Worm (Caenorhabditis elegans) whole organism, young adult: ENCODE data around the gene C14B1.8.

ENCODE experiments used
- B0035.1 ChIP-seq: sonication (generic microtip); optimal IDR thresholded peaks from 2 replicates; lab custom pipeline; 2016; ENCODE audit warnings: missing genetic modification characterization, mild to moderate bottlenecking, missing compliant biosample characterization, missing genotype, missing genetic modification reagents
- C17E4.6 ChIP-seq: fragments of 200-800 bp; sonication (Bioruptor generic); IDR thresholded peaks from 2 replicates; pipeline ENCODE4 v1.3.6; 2022; ENCODE audit warnings: missing genetic modification reagents, missing genetic modification characterization, missing compliant biosample characterization
- F22D6.2 ChIP-seq: sonication (generic microtip); optimal IDR thresholded peaks from 2 replicates; lab custom pipeline; 2016; ENCODE audit warnings: mild to moderate bottlenecking, missing genetic modification characterization, missing compliant biosample characterization
- F33H1.4 ChIP-seq: fragments of 200-800 bp; sonication (Bioruptor generic); IDR thresholded peaks from 2 replicates; pipeline ENCODE4 v1.3.6; 2022; ENCODE audit warnings: missing genetic modification reagents, missing genetic modification characterization, missing compliant biosample characterization
- F52B5.7 ChIP-seq: sonication (generic microtip); optimal IDR thresholded peaks from 2 replicates; lab custom pipeline; 2016; ENCODE audit warnings: mild to moderate bottlenecking, missing genetic modification characterization, missing compliant biosample characterization
- K11D2.4 ChIP-seq: fragments of 200-800 bp; sonication (Bioruptor generic); IDR thresholded peaks from 2 replicates; pipeline ENCODE4 v1.3.6; 2022; ENCODE audit warnings: missing genetic modification reagents, missing genetic modification characterization, missing compliant biosample characterization
- Y56A3A.18 ChIP-seq: fragments of 200-800 bp; sonication (Bioruptor generic); IDR thresholded peaks from 2 replicates; pipeline ENCODE4 v1.3.6; 2022; ENCODE audit warnings: missing genetic modification reagents, missing genetic modification characterization, missing compliant biosample characterization
- ZK185.1 ChIP-seq: sonication (generic microtip); optimal IDR thresholded peaks from 2 replicates; lab custom pipeline; 2016; ENCODE audit warnings: mild to moderate bottlenecking, missing genetic modification characterization, missing compliant biosample characterization; ENCODE audit not compliant: poor library complexity, severe bottlenecking
- akir-1 ChIP-seq: fragments of 200-800 bp; sonication (Bioruptor generic); optimal IDR thresholded peaks from 2 replicates; lab custom pipeline; 2018; ENCODE audit warnings: mild to moderate bottlenecking, missing genetic modification characterization, moderate library complexity, missing compliant biosample characterization
- ama-1 ChIP-seq, 3 experiments: fragments of 150-350 bp in 1 of 3; sonication (generic microtip) in 2 of 3; optimal IDR thresholded peaks; 2 replicates each; lab custom pipeline; 2014 to 2018; ENCODE audit warnings: missing biosample characterization in 2 of 3, missing genetic modification characterization in 2 of 3, missing genetic modification reagents in 2 of 3
- atf-7 ChIP-seq: sonication (generic microtip); optimal IDR thresholded peaks from 2 replicates; lab custom pipeline; 2017; ENCODE audit warnings: mild to moderate bottlenecking, missing genetic modification characterization, missing compliant biosample characterization
- attf-3 ChIP-seq: fragments of 200-800 bp; sonication (Bioruptor generic); conservative IDR thresholded peaks from 2 replicates; pipeline ENCODE4 v1.3.6; 2022; ENCODE audit warnings: missing genetic modification reagents, missing genetic modification characterization, missing compliant biosample characterization
- bed-2 ChIP-seq: fragments of 200-800 bp; sonication (Bioruptor generic); IDR thresholded peaks from 2 replicates; pipeline ENCODE4 v1.3.6; 2022; ENCODE audit warnings: missing genetic modification reagents, missing genetic modification characterization, missing compliant biosample characterization
- chd-7 ChIP-seq: sonication (generic microtip); optimal IDR thresholded peaks from 2 replicates; lab custom pipeline; 2016; ENCODE audit warnings: mild to moderate bottlenecking, missing genetic modification characterization, moderate library complexity, missing compliant biosample characterization
- die-1 ChIP-seq: sonication (generic microtip); optimal IDR thresholded peaks from 2 replicates; lab custom pipeline; 2016; ENCODE audit warnings: missing genotype, mild to moderate bottlenecking, missing genetic modification characterization, missing compliant biosample characterization
- dpff-1 ChIP-seq: sonication (generic microtip); optimal IDR thresholded peaks from 2 replicates; lab custom pipeline; 2017; ENCODE audit warnings: mild to moderate bottlenecking, missing genetic modification characterization, missing compliant biosample characterization
- dpl-1 ChIP-seq: fragments of 150-350 bp; optimal IDR thresholded peaks from 2 replicates; lab custom pipeline; 2014; ENCODE audit warnings: missing biosample characterization, missing genetic modification reagents, missing genetic modification characterization
- egl-44 ChIP-seq: fragments of 200-800 bp; sonication (Bioruptor generic); IDR thresholded peaks from 2 replicates; pipeline ENCODE4 v1.3.6; 2022; ENCODE audit warnings: missing genetic modification reagents, missing genetic modification characterization, missing compliant biosample characterization
- ekl-4 ChIP-seq: fragments of 200-800 bp; sonication (Bioruptor generic); IDR thresholded peaks from 2 replicates; pipeline ENCODE4 v1.3.6; 2022; ENCODE audit warnings: missing genetic modification reagents, missing genetic modification characterization, missing compliant biosample characterization
- gei-17 ChIP-seq: fragments of 200-800 bp; sonication (Bioruptor generic); optimal IDR thresholded peaks from 2 replicates; lab custom pipeline; 2018; ENCODE audit warnings: mild to moderate bottlenecking, missing genetic modification characterization, missing compliant biosample characterization
- hmg-1.2 ChIP-seq: fragments of 200-800 bp; sonication (Bioruptor generic); IDR thresholded peaks from 2 replicates; pipeline ENCODE4 v1.3.6; 2022; ENCODE audit warnings: missing genetic modification reagents, missing genetic modification characterization, missing compliant biosample characterization
- hmg-20 ChIP-seq: fragments of 200-800 bp; sonication (Bioruptor generic); IDR thresholded peaks from 2 replicates; pipeline ENCODE4 v1.3.6; 2022; ENCODE audit warnings: missing genetic modification reagents, missing genetic modification characterization, missing compliant biosample characterization
- lag-1 ChIP-seq: fragments of 200-800 bp; sonication (Bioruptor generic); IDR thresholded peaks from 2 replicates; pipeline ENCODE4 v1.3.6; 2022; ENCODE audit warnings: missing genetic modification reagents, missing genetic modification characterization, missing compliant biosample characterization
- let-526 ChIP-seq: fragments of 200-800 bp; sonication (Bioruptor generic); IDR thresholded peaks from 2 replicates; pipeline ENCODE4 v1.3.6; 2022; ENCODE audit warnings: missing genetic modification reagents, missing genetic modification characterization, missing compliant biosample characterization
- let-607 ChIP-seq, 2 experiments: fragments of 200-800 bp in 1 of 2; sonication (Bioruptor generic) in 1 of 2; sonication (generic microtip) in 1 of 2; optimal IDR thresholded peaks; 2 replicates each; lab custom pipeline; 2016 to 2018; ENCODE audit warnings: mild to moderate bottlenecking in 2 of 2, missing compliant biosample characterization in 2 of 2, missing genetic modification characterization in 2 of 2, moderate library complexity in 2 of 2, missing genotype in 1 of 2
- lin-26 ChIP-seq: fragments of 200-800 bp; sonication (Bioruptor generic); IDR thresholded peaks from 2 replicates; pipeline ENCODE4 v1.3.6; 2022; ENCODE audit warnings: missing genetic modification reagents, missing genetic modification characterization, missing compliant biosample characterization
- lin-40 ChIP-seq: sonication (generic microtip); optimal IDR thresholded peaks from 2 replicates; lab custom pipeline; 2016; ENCODE audit warnings: missing genetic modification characterization, mild to moderate bottlenecking, missing compliant biosample characterization, missing genotype, missing genetic modification reagents
- lin-54 ChIP-seq: fragments of 200-800 bp; sonication (Bioruptor generic); optimal IDR thresholded peaks from 2 replicates; lab custom pipeline; 2018; ENCODE audit warnings: mild to moderate bottlenecking, missing genetic modification characterization, missing compliant biosample characterization
- lir-1 ChIP-seq: fragments of 200-800 bp; sonication (Bioruptor generic); conservative IDR thresholded peaks from 2 replicates; pipeline ENCODE4 v1.3.6; 2022; ENCODE audit warnings: missing genetic modification reagents, missing genetic modification characterization, missing compliant biosample characterization
- lsy-27 ChIP-seq: sonication (generic microtip); optimal IDR thresholded peaks from 2 replicates; lab custom pipeline; 2017; ENCODE audit warnings: missing genetic modification characterization, mild to moderate bottlenecking, missing compliant biosample characterization, antibody characterized with exemption, missing genotype, borderline replicate concordance; ENCODE audit not compliant: insufficient read depth
- madf-3 ChIP-seq: fragments of 200-800 bp; sonication (Bioruptor generic); IDR thresholded peaks from 2 replicates; pipeline ENCODE4 v1.3.6; 2022; ENCODE audit warnings: missing genetic modification reagents, missing genetic modification characterization, missing compliant biosample characterization
- madf-6 ChIP-seq: fragments of 200-800 bp; sonication (Bioruptor generic); IDR thresholded peaks from 2 replicates; pipeline ENCODE4 v1.3.6; 2022; ENCODE audit warnings: missing genetic modification reagents, missing genetic modification characterization, missing compliant biosample characterization
- madf-8 ChIP-seq: fragments of 200-800 bp; sonication (Bioruptor generic); conservative IDR thresholded peaks from 2 replicates; pipeline ENCODE4 v1.3.6; 2022; ENCODE audit warnings: missing genetic modification reagents, missing genetic modification characterization, missing compliant biosample characterization
- mel-28 ChIP-seq: sonication (generic microtip); optimal IDR thresholded peaks from 2 replicates; lab custom pipeline; 2016; ENCODE audit warnings: borderline replicate concordance, mild to moderate bottlenecking, missing genetic modification characterization, missing compliant biosample characterization
- mes-4 ChIP-seq: sonication (generic microtip); optimal IDR thresholded peaks from 2 replicates; lab custom pipeline; 2016; ENCODE audit warnings: missing genotype, missing genetic modification characterization, missing compliant biosample characterization
- nfya-2 ChIP-seq: fragments of 200-800 bp; sonication (Bioruptor generic); IDR thresholded peaks from 2 replicates; pipeline ENCODE4 v1.3.6; 2022; ENCODE audit warnings: missing genetic modification reagents, missing genetic modification characterization, missing compliant biosample characterization
- nhr-120 ChIP-seq: fragments of 200-800 bp; sonication (Bioruptor generic); IDR thresholded peaks from 2 replicates; pipeline ENCODE4 v1.3.6; 2022; ENCODE audit warnings: missing genetic modification characterization, missing compliant biosample characterization
- nhr-27 ChIP-seq: fragments of 200-800 bp; sonication (Bioruptor generic); optimal IDR thresholded peaks from 2 replicates; lab custom pipeline; 2018; ENCODE audit warnings: mild to moderate bottlenecking, missing genetic modification characterization, moderate library complexity, missing compliant biosample characterization
- nhr-80 ChIP-seq: sonication (generic microtip); optimal IDR thresholded peaks from 2 replicates; lab custom pipeline; 2016; ENCODE audit warnings: missing genetic modification characterization, missing compliant biosample characterization
- pbrm-1 ChIP-seq: fragments of 200-800 bp; sonication (Bioruptor generic); IDR thresholded peaks from 2 replicates; pipeline ENCODE4 v1.3.6; 2022; ENCODE audit warnings: missing genetic modification reagents, missing genetic modification characterization, missing compliant biosample characterization
- repo-1 ChIP-seq: sonication (generic microtip); optimal IDR thresholded peaks from 2 replicates; lab custom pipeline; 2017; ENCODE audit warnings: mild to moderate bottlenecking, missing genetic modification characterization, missing compliant biosample characterization
- sea-2 ChIP-seq: fragments of 200-800 bp; sonication (Bioruptor generic); IDR thresholded peaks from 2 replicates; pipeline ENCODE4 v1.3.6; 2022; ENCODE audit warnings: missing genetic modification characterization, missing compliant biosample characterization
- snpc-4 ChIP-seq, 5 experiments: fragments of 150-350 bp in 1 of 5; sonication (generic microtip) in 4 of 5; optimal IDR thresholded peaks; 2 replicates each; lab custom pipeline; 2014 to 2018; ENCODE audit warnings: missing genetic modification characterization in 5 of 5, missing biosample characterization in 3 of 5, antibody characterized with exemption in 2 of 5, mild to moderate bottlenecking in 2 of 5, missing compliant biosample characterization in 2 of 5, missing genotype in 2 of 5, moderate library complexity in 2 of 5, missing genetic modification reagents in 1 of 5
- somi-1 ChIP-seq: fragments of 200-800 bp; sonication (Bioruptor generic); optimal IDR thresholded peaks from 2 replicates; lab custom pipeline; 2018; ENCODE audit warnings: mild to moderate bottlenecking, missing genetic modification characterization, missing compliant biosample characterization
- sptf-2 ChIP-seq: fragments of 200-800 bp; sonication (Bioruptor generic); optimal IDR thresholded peaks from 2 replicates; lab custom pipeline; 2018; ENCODE audit warnings: mild to moderate bottlenecking, missing genetic modification characterization, missing compliant biosample characterization
- zfh-2 ChIP-seq: fragments of 200-800 bp; sonication (Bioruptor generic); conservative IDR thresholded peaks from 2 replicates; pipeline ENCODE4 v1.3.6; 2022; ENCODE audit warnings: missing genetic modification reagents, missing genetic modification characterization, missing compliant biosample characterization
- ztf-26 ChIP-seq: sonication (generic microtip); optimal IDR thresholded peaks from 2 replicates; lab custom pipeline; 2017; ENCODE audit warnings: missing genetic modification characterization, missing compliant biosample characterization
- ztf-28 ChIP-seq: fragments of 200-800 bp; sonication (Bioruptor generic); IDR thresholded peaks from 2 replicates; pipeline ENCODE4 v1.3.6; 2022; ENCODE audit warnings: missing genetic modification reagents, missing genetic modification characterization, missing compliant biosample characterization
- ztf-3 ChIP-seq: fragments of 200-800 bp; sonication (Bioruptor generic); optimal IDR thresholded peaks from 2 replicates; lab custom pipeline; 2018; ENCODE audit warnings: mild to moderate bottlenecking, missing genetic modification characterization, missing compliant biosample characterization

Gene C14B1.8

ce11 chrIII:3726443-3726842, 7.0 kb upstream of the C14B1.8 start, which contains the start of gene gldi-5 (continued):
- no peak for TF ChIP-seq akir-1 (GFP tag; lab: Kevin White, UChicago)
- no peak for TF ChIP-seq repo-1 (tag; lab: Kevin White, UChicago)
- TF ChIP-seq F22D6.2 (tag; lab: Kevin White, UChicago), result no peak
- no peak for TF ChIP-seq hmg-20
- no peak for TF ChIP-seq mel-28
- TF ChIP-seq K11D2.4 (GFP tag; lab: Robert Waterston, UW), result no peak
- no peak for TF ChIP-seq sptf-2
- TF ChIP-seq sea-2 (GFP tag; lab: Robert Waterston, UW), result no peak
- TF ChIP-seq dpff-1 (tag; lab: Kevin White, UChicago), result no peak
- TF ChIP-seq lir-1 (GFP tag; lab: Robert Waterston, UW), result no peak
- no peak for TF ChIP-seq gei-17 (GFP tag; lab: Kevin White, UChicago)
- TF ChIP-seq ztf-3 (GFP tag; lab: Kevin White, UChicago), result no peak
- TF ChIP-seq lin-40 (tag; lab: Kevin White, UChicago), result no peak
- TF ChIP-seq dpl-1 (GFP tag; lab: Kevin White, UChicago), result peak; percentile 33
- no peak for TF ChIP-seq let-607 (tag; optimal IDR thresholded peaks at IDR 0.05; lab: Kevin White, UChicago)
- TF ChIP-seq ztf-26, result no peak
- no peak for TF ChIP-seq zfh-2
- no peak for TF ChIP-seq madf-3 (GFP tag; lab: Robert Waterston, UW)
- TF ChIP-seq ekl-4 (GFP tag; lab: Robert Waterston, UW), result no peak
- no peak for TF ChIP-seq lin-26 (GFP tag; lab: Robert Waterston, UW)
- TF ChIP-seq nhr-80 (tag; lab: Kevin White, UChicago), result no peak
- TF ChIP-seq nfya-2 (GFP tag; lab: Robert Waterston, UW), result no peak
- no peak for TF ChIP-seq die-1 (tag; lab: Kevin White, UChicago)
- no peak for TF ChIP-seq attf-3 (GFP tag; lab: Robert Waterston, UW)
- no peak for TF ChIP-seq somi-1 (GFP tag; lab: Kevin White, UChicago)
- no peak for TF ChIP-seq bed-2 (GFP tag; lab: Robert Waterston, UW)
- TF ChIP-seq hmg-1.2 (GFP tag; lab: Robert Waterston, UW), result no peak
- no peak for TF ChIP-seq ztf-28 (GFP tag; lab: Robert Waterston, UW)
- no peak for TF ChIP-seq Y56A3A.18 (GFP tag; lab: Robert Waterston, UW)
- no peak for TF ChIP-seq atf-7 (tag; lab: Kevin White, UChicago)
- peak; percentile 46; the same call in 1 of the 2 replicates for TF ChIP-seq madf-8 (GFP tag; lab: Robert Waterston, UW)
- no peak for TF ChIP-seq nhr-27 (tag; lab: Kevin White, UChicago)
- no peak for TF ChIP-seq snpc-4 (GFP tag; optimal IDR thresholded peaks at IDR 0.05; lab: Kevin White, UChicago)
- TF ChIP-seq snpc-4 (tag; optimal IDR thresholded peaks at IDR 0.05; lab: Kevin White, UChicago), result no peak
- TF ChIP-seq F33H1.4 (GFP tag; lab: Robert Waterston, UW), result peak; percentile 82
- no peak for TF ChIP-seq let-526 (GFP tag; lab: Robert Waterston, UW)
- TF ChIP-seq F52B5.7 (tag; lab: Kevin White, UChicago), result no peak
- TF ChIP-seq chd-7 (tag; lab: Kevin White, UChicago), result no peak
- no peak for TF ChIP-seq B0035.1 (tag; lab: Kevin White, UChicago)
- no peak for TF ChIP-seq lag-1 (GFP tag; lab: Robert Waterston, UW)
- TF ChIP-seq pbrm-1, result no peak
- peak; percentile 69 for TF ChIP-seq lin-54 (GFP tag; lab: Kevin White, UChicago)
- no peak for TF ChIP-seq ama-1 (optimal IDR thresholded peaks at IDR 0.05; lab: Kevin White, UChicago)
- TF ChIP-seq ama-1 (GFP tag; optimal IDR thresholded peaks at IDR 0.05; lab: Kevin White, UChicago), result no peak
- TF ChIP-seq C17E4.6 (GFP tag; lab: Robert Waterston, UW), result no peak
- peak; percentile 77 for TF ChIP-seq madf-6
- TF ChIP-seq egl-44, result no peak
- TF ChIP-seq nhr-120 (GFP tag; lab: Robert Waterston, UW), result no peak
- no peak for TF ChIP-seq ZK185.1 (tag; lab: Kevin White, UChicago)
- TF ChIP-seq lsy-27 (tag; lab: Kevin White, UChicago), result no peak
- no peak for TF ChIP-seq mes-4 (tag; lab: Kevin White, UChicago)
